Fruit fly (Drosophila melanogaster) whole organism, embryonic: ENCODE measurements around the gene CG4291.

ENCODE experiments used
- Aef1 ChIP-seq: fragments of 200-800 bp; sonication (Bioruptor generic); IDR thresholded peaks from 3 replicates; pipeline ENCODE4 v1.3.6; 2022; ENCODE audit warnings: missing biosample characterization, missing genetic modification characterization
- Atf3 ChIP-seq: fragments of 200-800 bp; sonication (Bioruptor generic); optimal IDR thresholded peaks from 3 replicates; lab custom pipeline; 2016; ENCODE audit warnings: missing biosample characterization, missing genetic modification characterization
- BEAF-32 ChIP-seq: fragments of 200-800 bp; sonication (Bioruptor generic); optimal IDR thresholded peaks from 3 replicates; lab custom pipeline; 2017; ENCODE audit warnings: missing biosample characterization, missing genetic modification characterization, mild to moderate bottlenecking, moderate library complexity, missing genetic modification reagents
- Bteb2 ChIP-seq: fragments of 200-800 bp; sonication (Bioruptor generic); optimal IDR thresholded peaks from 2 replicates; lab custom pipeline; 2016; ENCODE audit warnings: missing biosample characterization, missing genetic modification characterization
- CG10366 ChIP-seq: fragments of 200-800 bp; sonication (Bioruptor generic); IDR thresholded peaks from 2 replicates; pipeline ENCODE4 v1.3.6; 2022; ENCODE audit warnings: missing biosample characterization, missing genetic modification characterization
- CG11398 ChIP-seq: fragments of 200-800 bp; sonication (Bioruptor generic); optimal IDR thresholded peaks from 2 replicates; lab custom pipeline; 2016; ENCODE audit warnings: missing biosample characterization, missing genetic modification characterization
- CG11456 ChIP-seq: fragments of 200-800 bp; sonication (Bioruptor generic); IDR thresholded peaks from 3 replicates; pipeline ENCODE4 v1.3.6; 2022; ENCODE audit warnings: missing biosample characterization, missing genetic modification characterization
- CG11504 ChIP-seq: fragments of 200-800 bp; sonication (Bioruptor generic); optimal IDR thresholded peaks from 3 replicates; lab custom pipeline; 2019; ENCODE audit warnings: missing biosample characterization, mild to moderate bottlenecking, missing genetic modification characterization, moderate library complexity
- CG12659 ChIP-seq: fragments of 200-800 bp; sonication (Bioruptor generic); optimal IDR thresholded peaks from 3 replicates; lab custom pipeline; 2017; ENCODE audit warnings: mild to moderate bottlenecking, missing biosample characterization, missing genetic modification reagents, missing genetic modification characterization
- CG15073 ChIP-seq: fragments of 200-800 bp; sonication (Bioruptor generic); optimal IDR thresholded peaks from 2 replicates; lab custom pipeline; 2016; ENCODE audit warnings: missing biosample characterization, missing genetic modification characterization
- CG17385 ChIP-seq: fragments of 200-800 bp; sonication (Bioruptor generic); optimal IDR thresholded peaks from 3 replicates; lab custom pipeline; 2018; ENCODE audit warnings: missing biosample characterization, mild to moderate bottlenecking, missing genetic modification characterization
- CG30431 ChIP-seq: fragments of 200-800 bp; sonication (Bioruptor generic); optimal IDR thresholded peaks from 2 replicates; lab custom pipeline; 2017; ENCODE audit warnings: missing biosample characterization, missing genetic modification characterization
- CG32767 ChIP-seq: fragments of 200-800 bp; sonication (Bioruptor generic); IDR thresholded peaks from 2 replicates; pipeline ENCODE4 v1.3.6; 2022; ENCODE audit warnings: missing biosample characterization, missing genetic modification characterization
- CG4404 ChIP-seq: fragments of 200-800 bp; sonication (Bioruptor generic); IDR thresholded peaks from 2 replicates; pipeline ENCODE4 v1.3.6; 2022; ENCODE audit warnings: missing biosample characterization, missing genetic modification characterization
- CG4617 ChIP-seq: fragments of 200-800 bp; sonication (Bioruptor generic); optimal IDR thresholded peaks from 3 replicates; lab custom pipeline; 2016; ENCODE audit warnings: missing biosample characterization, missing genetic modification characterization, borderline replicate concordance
- CG4730 ChIP-seq: fragments of 200-800 bp; sonication (Bioruptor generic); IDR thresholded peaks from 2 replicates; pipeline ENCODE4 v1.3.6; 2022; ENCODE audit warnings: missing biosample characterization, missing genetic modification characterization
- CG5245 ChIP-seq: fragments of 200-800 bp; sonication (Bioruptor generic); optimal IDR thresholded peaks from 3 replicates; lab custom pipeline; 2016; ENCODE audit warnings: missing biosample characterization, missing genetic modification characterization
- CG6272 ChIP-seq: fragments of 200-800 bp; sonication (Bioruptor generic); IDR thresholded peaks from 2 replicates; pipeline ENCODE4 v1.3.6; 2022; ENCODE audit warnings: missing biosample characterization, missing genetic modification characterization
- CG6654 ChIP-seq: fragments of 200-800 bp; sonication (Bioruptor generic); optimal IDR thresholded peaks from 2 replicates; lab custom pipeline; 2017; ENCODE audit warnings: missing biosample characterization, mild to moderate bottlenecking, missing genetic modification characterization
- CG9727 ChIP-seq: fragments of 200-800 bp; sonication (Bioruptor generic); optimal IDR thresholded peaks from 3 replicates; lab custom pipeline; 2017; ENCODE audit warnings: missing biosample characterization, mild to moderate bottlenecking, missing genetic modification characterization
- CG9797 ChIP-seq: fragments of 200-800 bp; sonication (Bioruptor generic); optimal IDR thresholded peaks from 3 replicates; lab custom pipeline; 2018; ENCODE audit warnings: missing biosample characterization, mild to moderate bottlenecking, missing genetic modification characterization
- CG9932 ChIP-seq: fragments of 200-800 bp; sonication (Bioruptor generic); IDR thresholded peaks from 2 replicates; pipeline ENCODE4 v1.3.6; 2022; ENCODE audit warnings: missing biosample characterization, missing genetic modification characterization
- CHES-1-like ChIP-seq: fragments of 200-800 bp; sonication (Bioruptor generic); optimal IDR thresholded peaks from 2 replicates; lab custom pipeline; 2016; ENCODE audit warnings: missing biosample characterization, missing genetic modification characterization
- Chrac-16 ChIP-seq: fragments of 200-800 bp; sonication (Bioruptor generic); optimal IDR thresholded peaks from 3 replicates; lab custom pipeline; 2016; ENCODE audit warnings: missing biosample characterization, missing genetic modification characterization
- Dad ChIP-seq: fragments of 200-800 bp; sonication (Bioruptor generic); optimal IDR thresholded peaks from 3 replicates; lab custom pipeline; 2016; ENCODE audit warnings: missing biosample characterization, missing genetic modification characterization
- Dfd ChIP-seq, 2 experiments: fragments of >200 bp; optimal IDR thresholded peaks; 2 replicates each; lab custom pipeline; 2017; ENCODE audit warnings: missing biosample characterization in 2 of 2, missing genetic modification characterization in 2 of 2
- Dip3 ChIP-seq: fragments of 200-800 bp; sonication (Bioruptor generic); optimal IDR thresholded peaks from 3 replicates; lab custom pipeline; 2016; ENCODE audit warnings: missing biosample characterization, missing genetic modification characterization
- Dp ChIP-seq: fragments of 200-800 bp; sonication (Bioruptor generic); optimal IDR thresholded peaks from 2 replicates; lab custom pipeline; 2018; ENCODE audit warnings: missing biosample characterization, mild to moderate bottlenecking, missing genetic modification characterization, moderate library complexity
- Kr ChIP-seq: fragments of 200-800 bp; sonication (Bioruptor generic); optimal IDR thresholded peaks from 2 replicates; lab custom pipeline; 2017; ENCODE audit warnings: missing biosample characterization, mild to moderate bottlenecking, missing genetic modification characterization
- Max ChIP-seq: fragments of 200-800 bp; sonication (Bioruptor generic); optimal IDR thresholded peaks from 2 replicates; lab custom pipeline; 2016; ENCODE audit warnings: missing biosample characterization, mild to moderate bottlenecking, missing genetic modification characterization
- NC2α ChIP-seq: fragments of 200-800 bp; sonication (Bioruptor generic); optimal IDR thresholded peaks from 2 replicates; lab custom pipeline; 2016; ENCODE audit warnings: missing biosample characterization, missing genetic modification characterization
- NFAT ChIP-seq: fragments of 200-800 bp; sonication (Bioruptor generic); IDR thresholded peaks from 2 replicates; pipeline ENCODE4 v1.3.6; 2022; ENCODE audit warnings: missing biosample characterization, missing genetic modification characterization
- Nf-YC ChIP-seq: fragments of 200-800 bp; optimal IDR thresholded peaks from 3 replicates; lab custom pipeline; 2019; ENCODE audit warnings: missing biosample characterization, mild to moderate bottlenecking, missing genetic modification characterization, moderate library complexity
- PHDP ChIP-seq: fragments of 200-800 bp; sonication (Bioruptor generic); optimal IDR thresholded peaks from 3 replicates; lab custom pipeline; 2018; ENCODE audit warnings: missing biosample characterization, mild to moderate bottlenecking, missing genetic modification characterization, moderate library complexity
- crol ChIP-seq: fragments of 200-800 bp; sonication (Bioruptor generic); IDR thresholded peaks from 2 replicates; pipeline ENCODE4 v1.3.6; 2022; ENCODE audit warnings: missing biosample characterization, missing genetic modification characterization
- dimm ChIP-seq: fragments of 200-800 bp; sonication (Bioruptor generic); IDR thresholded peaks from 2 replicates; pipeline ENCODE4 v1.3.6; 2022; ENCODE audit warnings: missing biosample characterization, missing genetic modification characterization
- grn ChIP-seq: fragments of 200-800 bp; sonication (Bioruptor generic); optimal IDR thresholded peaks from 3 replicates; lab custom pipeline; 2017; ENCODE audit warnings: missing biosample characterization, missing genetic modification characterization
- insv ChIP-seq, 2 experiments: fragments of 200-800 bp; sonication (Bioruptor generic); optimal IDR thresholded peaks; 3 replicates each; lab custom pipeline; 2016 to 2018; ENCODE audit warnings: missing biosample characterization in 2 of 2, missing genetic modification characterization in 2 of 2
- maf-S ChIP-seq: fragments of 200-800 bp; sonication (Bioruptor generic); optimal IDR thresholded peaks from 2 replicates; lab custom pipeline; 2016; ENCODE audit warnings: missing biosample characterization, missing genetic modification characterization
- otp ChIP-seq: fragments of 200-800 bp; sonication (Bioruptor generic); IDR thresholded peaks from 3 replicates; pipeline ENCODE4, ENCODE4 v1.3.6; 2022; ENCODE audit warnings: missing biosample characterization, missing genetic modification characterization
- p53 ChIP-seq: fragments of 200-800 bp; sonication (Bioruptor generic); optimal IDR thresholded peaks from 2 replicates; lab custom pipeline; 2016; ENCODE audit warnings: missing biosample characterization, missing genetic modification characterization
- psq ChIP-seq: fragments of 200-800 bp; sonication (Bioruptor generic); optimal IDR thresholded peaks from 2 replicates; lab custom pipeline; 2017; ENCODE audit warnings: missing biosample characterization, missing genetic modification characterization
- pum ChIP-seq: fragments of 200-800 bp; sonication (Bioruptor generic); optimal IDR thresholded peaks from 2 replicates; lab custom pipeline; 2016; ENCODE audit warnings: missing biosample characterization, missing genetic modification characterization
- pzg ChIP-seq: fragments of 200-800 bp; sonication (Bioruptor generic); optimal IDR thresholded peaks from 3 replicates; lab custom pipeline; 2018; ENCODE audit warnings: missing biosample characterization, mild to moderate bottlenecking, missing genetic modification characterization, moderate library complexity
- sc ChIP-seq, 3 experiments: fragments of >200 bp in 2 of 3; fragments of 200-800 bp in 1 of 3; sonication (Bioruptor generic) in 1 of 3; optimal IDR thresholded peaks; 2 replicates in 2 of 3; 3 replicates in 1 of 3; lab custom pipeline; 2017; ENCODE audit warnings: mild to moderate bottlenecking in 1 of 3, missing biosample characterization in 1 of 3, missing genetic modification characterization in 1 of 3, missing genetic modification reagents in 1 of 3
- slou ChIP-seq: fragments of 200-800 bp; sonication (Bioruptor generic); optimal IDR thresholded peaks from 3 replicates; lab custom pipeline; 2016; ENCODE audit warnings: missing biosample characterization, missing genetic modification characterization
- sob ChIP-seq: fragments of 200-800 bp; sonication (Bioruptor generic); IDR thresholded peaks from 2 replicates; pipeline ENCODE4 v1.3.6; 2022; ENCODE audit warnings: missing biosample characterization, missing genetic modification characterization
- tin ChIP-seq: fragments of 200-800 bp; sonication (Bioruptor generic); optimal IDR thresholded peaks from 3 replicates; lab custom pipeline; 2016; ENCODE audit warnings: missing biosample characterization, missing genetic modification characterization
- trh ChIP-seq: fragments of 200-800 bp; sonication (Bioruptor generic); optimal IDR thresholded peaks from 2 replicates; lab custom pipeline; 2016; ENCODE audit warnings: missing biosample characterization, missing genetic modification characterization
- tup ChIP-seq: fragments of 200-800 bp; sonication (Bioruptor generic); optimal IDR thresholded peaks from 2 replicates; lab custom pipeline; 2016; ENCODE audit warnings: missing biosample characterization, mild to moderate bottlenecking, missing genetic modification characterization, moderate library complexity
- vvl ChIP-seq: fragments of 200-800 bp; sonication (Bioruptor generic); IDR thresholded peaks from 2 replicates; pipeline ENCODE4 v1.3.6; 2022; ENCODE audit warnings: missing biosample characterization, missing genetic modification characterization
- zf30C ChIP-seq: fragments of 200-800 bp; sonication (Bioruptor generic); optimal IDR thresholded peaks from 3 replicates; lab custom pipeline; 2018; ENCODE audit warnings: missing biosample characterization, mild to moderate bottlenecking, missing genetic modification characterization

CG4291 gene

DNA sequence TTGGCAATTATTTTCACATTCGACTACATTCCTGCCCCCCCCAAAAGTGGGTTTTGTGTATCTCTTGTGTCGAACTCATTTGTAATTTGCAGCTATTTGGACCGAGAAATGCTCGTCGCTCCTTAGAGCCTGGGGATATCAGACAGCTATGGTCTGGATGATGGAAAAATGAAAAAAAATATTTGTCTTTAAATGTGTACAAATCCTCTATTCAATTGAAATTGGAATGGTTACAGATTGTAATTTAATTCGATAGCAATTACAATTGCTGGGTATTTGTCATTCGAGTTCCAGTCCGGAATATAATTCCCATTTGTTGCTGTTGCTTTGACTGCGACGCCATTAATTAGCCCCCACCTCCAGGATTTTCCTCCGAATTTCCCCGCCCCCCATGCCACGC is 37.3 kb upstream of the CG4291 start (continued):
- TF ChIP-seq CG17385 (GFP tag; lab: Kevin White, UChicago) (peak; percentile 39), Dad (peak; percentile 9), sob (GFP tag; lab: Robert Waterston, UW) (no peak), CG6272 (GFP tag; lab: Robert Waterston, UW) (no peak), pum (GFP tag; lab: Kevin White, UChicago) (no peak), psq (GFP tag; lab: Kevin White, UChicago) (no peak), tin (GFP tag; lab: Kevin White, UChicago) (no peak), CG6654 (GFP tag; lab: Kevin White, UChicago) (no peak), CG11456 (GFP tag; lab: Robert Waterston, UW) (0 out of 3 replicates have a peak, but pooled peaks have one; percentile 60), CG4404 (GFP tag; lab: Robert Waterston, UW) (no peak), CG9727 (GFP tag; lab: Kevin White, UChicago) (no peak), grn (GFP tag; lab: Kevin White, UChicago) (no peak), Bteb2 (GFP tag; lab: Kevin White, UChicago) (no peak), Atf3 (GFP tag; lab: Kevin White, UChicago) (peak; percentile 5), p53 (no peak), sc (optimal IDR thresholded peaks at IDR 0.05; lab: Kevin White, UChicago) (no peak), sc (GFP tag; optimal IDR thresholded peaks at IDR 0.05; lab: Kevin White, UChicago) (peak; percentile 22), tup (GFP tag; lab: Kevin White, UChicago) (no peak), Kr (GFP tag; lab: Kevin White, UChicago) (no peak), PHDP (tag; lab: Kevin White, UChicago) (peak; percentile 31), CG15073 (GFP tag; lab: Kevin White, UChicago) (no peak), CG10366 (GFP tag; lab: Robert Waterston, UW) (peak; percentile 45; the same call in 1 of the 2 replicates), otp (GFP tag; lab: Robert Waterston, UW) (peak; percentile 50; the same call in 1 of the 3 replicates), CG4730 (GFP tag; lab: Robert Waterston, UW) (peak; percentile 30; the same call in 1 of the 2 replicates), Max (GFP tag; lab: Kevin White, UChicago) (no peak), CG5245 (GFP tag; lab: Kevin White, UChicago) (no peak), Aef1 (peak; percentile 43; the same call in 1 of the 3 replicates), maf-S (no peak), NC2α (GFP tag; lab: Kevin White, UChicago) (no peak), Nf-YC (tag; lab: Kevin White, UChicago) (no peak), insv (GFP tag; optimal IDR thresholded peaks at IDR 0.05; lab: Kevin White, UChicago) (no peak), CG9797 (no peak), pzg (GFP tag; lab: Kevin White, UChicago) (no peak), CG4617 (GFP tag; lab: Kevin White, UChicago) (no peak), slou (GFP tag; lab: Kevin White, UChicago) (no peak), Dip3 (GFP tag; lab: Kevin White, UChicago) (no peak), Chrac-16 (GFP tag; lab: Kevin White, UChicago) (peak; percentile 42), CHES-1-like (GFP tag; lab: Kevin White, UChicago) (no peak), CG30431 (GFP tag; lab: Kevin White, UChicago) (no peak), BEAF-32 (no peak), CG32767 (GFP tag; lab: Robert Waterston, UW) (peak; percentile 31; the same call in 1 of the 2 replicates), vvl (GFP tag; lab: Robert Waterston, UW) (peak; percentile 35; the same call in 1 of the 2 replicates), NFAT (GFP tag; lab: Robert Waterston, UW) (no peak), CG11504 (tag; lab: Kevin White, UChicago) (peak; percentile 3), crol (GFP tag; lab: Robert Waterston, UW) (0 out of 2 replicates have a peak, but pooled peaks have one; percentile 9), CG9932 (GFP tag; lab: Robert Waterston, UW) (no peak), CG12659 (no peak), trh (GFP tag; lab: Kevin White, UChicago) (no peak), CG11398 (GFP tag; lab: Kevin White, UChicago) (no peak), zf30C (GFP tag; lab: Kevin White, UChicago) (no peak), Dp (GFP tag; lab: Kevin White, UChicago) (no peak), Dfd (GFP tag; optimal IDR thresholded peaks at IDR 0.05; lab: Kevin White, UChicago) (no peak), dimm (GFP tag; lab: Robert Waterston, UW) (no peak)
